Fruit fly (Drosophila melanogaster) whole organism, prepupa: ENCODE data around the gene CG10237.

Experiments used
- Blimp-1 ChIP-seq: fragments of 200-800 bp; sonication (Bioruptor generic); optimal IDR thresholded peaks from 3 replicates; lab custom pipeline; 2017; ENCODE audit warnings: missing biosample characterization, missing genetic modification characterization, mild to moderate bottlenecking, moderate library complexity, missing genetic modification reagents
- CG10631 ChIP-seq: fragments of 200-800 bp; sonication (Bioruptor generic); optimal IDR thresholded peaks from 2 replicates; lab custom pipeline; 2016; ENCODE audit warnings: missing biosample characterization, missing genetic modification characterization
- CG10669 ChIP-seq: fragments of 200-800 bp; sonication (Bioruptor generic); optimal IDR thresholded peaks from 3 replicates; lab custom pipeline; 2018; ENCODE audit warnings: missing biosample characterization, mild to moderate bottlenecking, missing genetic modification characterization, moderate library complexity
- CG11294 ChIP-seq: fragments of 200-800 bp; sonication (Bioruptor generic); IDR thresholded peaks from 2 replicates; pipeline ENCODE4 v1.3.6; 2022; ENCODE audit warnings: missing biosample characterization, missing genetic modification characterization
- CG11902 ChIP-seq: fragments of 200-800 bp; sonication (Bioruptor generic); optimal IDR thresholded peaks from 3 replicates; lab custom pipeline; 2016; ENCODE audit warnings: missing biosample characterization, missing genetic modification characterization
- CG15336 ChIP-seq: fragments of 200-800 bp; sonication (Bioruptor generic); IDR thresholded peaks from 2 replicates; pipeline ENCODE4 v1.3.6; 2022; ENCODE audit warnings: missing biosample characterization, missing genetic modification characterization
- CG1621 ChIP-seq: fragments of 200-800 bp; sonication (Bioruptor generic); optimal IDR thresholded peaks from 3 replicates; lab custom pipeline; 2018; ENCODE audit warnings: missing biosample characterization, mild to moderate bottlenecking, missing genetic modification characterization
- CG32006 ChIP-seq: fragments of 200-800 bp; sonication (Bioruptor generic); optimal IDR thresholded peaks from 3 replicates; lab custom pipeline; 2017; ENCODE audit warnings: missing biosample characterization, mild to moderate bottlenecking, missing genetic modification characterization
- CG34406 ChIP-seq: fragments of 200-800 bp; sonication (Bioruptor generic); optimal IDR thresholded peaks from 3 replicates; lab custom pipeline; 2016; ENCODE audit warnings: missing biosample characterization, missing genetic modification characterization
- CG3919 ChIP-seq: fragments of 200-800 bp; sonication (Bioruptor generic); optimal IDR thresholded peaks from 3 replicates; lab custom pipeline; 2016; ENCODE audit warnings: missing biosample characterization, missing genetic modification characterization
- CG4318 ChIP-seq: fragments of 200-800 bp; sonication (Bioruptor generic); optimal IDR thresholded peaks from 3 replicates; lab custom pipeline; 2017; ENCODE audit warnings: missing biosample characterization, mild to moderate bottlenecking, missing genetic modification characterization
- CG6276 ChIP-seq: fragments of 200-800 bp; sonication (Bioruptor generic); optimal IDR thresholded peaks from 2 replicates; lab custom pipeline; 2017; ENCODE audit warnings: missing biosample characterization, mild to moderate bottlenecking, missing genetic modification characterization
- CG6792 ChIP-seq: fragments of 200-800 bp; sonication (Bioruptor generic); optimal IDR thresholded peaks from 3 replicates; lab custom pipeline; 2016; ENCODE audit warnings: missing biosample characterization, missing genetic modification characterization
- CG6854 ChIP-seq: fragments of 200-800 bp; sonication (Bioruptor generic); optimal IDR thresholded peaks from 2 replicates; lab custom pipeline; 2017; ENCODE audit warnings: missing biosample characterization, mild to moderate bottlenecking, missing genetic modification characterization
- CG7368 ChIP-seq: fragments of 200-800 bp; sonication (Bioruptor generic); optimal IDR thresholded peaks from 3 replicates; lab custom pipeline; 2016; ENCODE audit warnings: missing biosample characterization, missing genetic modification characterization
- CG8119 ChIP-seq: fragments of 200-800 bp; sonication (Bioruptor generic); IDR thresholded peaks from 3 replicates; pipeline ENCODE4 v1.3.6; 2022; ENCODE audit warnings: missing biosample characterization, missing genetic modification characterization
- CG8632 ChIP-seq: fragments of 200-800 bp; sonication (Bioruptor generic); optimal IDR thresholded peaks from 3 replicates; lab custom pipeline; 2016; ENCODE audit warnings: missing biosample characterization, missing genetic modification characterization
- CG9139 ChIP-seq: fragments of 200-800 bp; sonication (Bioruptor generic); optimal IDR thresholded peaks from 3 replicates; lab custom pipeline; 2017; ENCODE audit warnings: missing biosample characterization, mild to moderate bottlenecking, missing genetic modification characterization
- Eip75B ChIP-seq: fragments of 200-800 bp; sonication (Bioruptor generic); optimal IDR thresholded peaks from 3 replicates; lab custom pipeline; 2016; ENCODE audit warnings: missing biosample characterization, missing genetic modification characterization
- Eip78C ChIP-seq: fragments of 200-800 bp; sonication (Bioruptor generic); peaks from one replicate; lab custom pipeline; 2016; ENCODE audit warnings: missing biosample characterization, missing genetic modification characterization
- Eip93F ChIP-seq: fragments of 200-800 bp; sonication (Bioruptor generic); optimal IDR thresholded peaks from 2 replicates; lab custom pipeline; 2016; ENCODE audit warnings: missing biosample characterization, mild to moderate bottlenecking, missing genetic modification characterization
- Ets21C ChIP-seq: fragments of 200-800 bp; sonication (Bioruptor generic); optimal IDR thresholded peaks from 3 replicates; lab custom pipeline; 2016; ENCODE audit warnings: missing biosample characterization, missing genetic modification characterization
- Ets96B ChIP-seq: fragments of 200-800 bp; optimal IDR thresholded peaks from 2 replicates; lab custom pipeline; 2019; ENCODE audit warnings: missing biosample characterization, mild to moderate bottlenecking, missing genetic modification characterization, moderate library complexity
- Gug ChIP-seq: fragments of 200-800 bp; sonication (Bioruptor generic); IDR thresholded peaks from 2 replicates; pipeline ENCODE4 v1.3.6; 2022; ENCODE audit warnings: missing biosample characterization, missing genetic modification characterization
- Hr38 ChIP-seq: sonication (Bioruptor generic); optimal IDR thresholded peaks from 2 replicates; lab custom pipeline; 2016; ENCODE audit warnings: missing biosample characterization, missing genetic modification characterization
- Hr39 ChIP-seq: fragments of 200-800 bp; sonication (Bioruptor generic); optimal IDR thresholded peaks from 2 replicates; lab custom pipeline; 2016; ENCODE audit warnings: missing biosample characterization, missing genetic modification characterization
- Hr4 ChIP-seq: fragments of 200-800 bp; sonication (Bioruptor generic); optimal IDR thresholded peaks from 3 replicates; lab custom pipeline; 2016; ENCODE audit warnings: missing biosample characterization, missing genetic modification characterization
- Lpt ChIP-seq: fragments of 200-800 bp; sonication (Bioruptor generic); optimal IDR thresholded peaks from 3 replicates; lab custom pipeline; 2016; ENCODE audit warnings: missing biosample characterization, missing genetic modification characterization
- Met ChIP-seq: fragments of 200-800 bp; sonication (Bioruptor generic); optimal IDR thresholded peaks from 3 replicates; lab custom pipeline; 2016; ENCODE audit warnings: missing biosample characterization, missing genetic modification characterization
- OdsH ChIP-seq: fragments of 200-800 bp; sonication (Bioruptor generic); optimal IDR thresholded peaks from 3 replicates; lab custom pipeline; 2016; ENCODE audit warnings: missing biosample characterization, missing genetic modification characterization
- Smox ChIP-seq: fragments of 200-800 bp; sonication (Bioruptor generic); optimal IDR thresholded peaks from 3 replicates; lab custom pipeline; 2016; ENCODE audit warnings: missing biosample characterization, missing genetic modification characterization
- Sox102F ChIP-seq: fragments of 200-800 bp; sonication (Bioruptor generic); optimal IDR thresholded peaks from 2 replicates; lab custom pipeline; 2016; ENCODE audit warnings: missing biosample characterization, mild to moderate bottlenecking, missing genetic modification characterization
- Sox14 ChIP-seq: fragments of 200-800 bp; sonication (Bioruptor generic); optimal IDR thresholded peaks from 3 replicates; lab custom pipeline; 2016; ENCODE audit warnings: missing biosample characterization, missing genetic modification characterization
- Sox15 ChIP-seq: fragments of 200-800 bp; sonication (Bioruptor generic); optimal IDR thresholded peaks from 3 replicates; lab custom pipeline; 2016; ENCODE audit warnings: missing biosample characterization, missing genetic modification characterization
- achi ChIP-seq: fragments of 200-800 bp; sonication (Bioruptor generic); optimal IDR thresholded peaks from 3 replicates; lab custom pipeline; 2016; ENCODE audit warnings: missing biosample characterization, missing genetic modification characterization
- acj6 ChIP-seq: fragments of 200-800 bp; sonication (Bioruptor generic); optimal IDR thresholded peaks from 3 replicates; lab custom pipeline; 2016; ENCODE audit warnings: missing biosample characterization, missing genetic modification characterization
- cyc ChIP-seq: fragments of 200-800 bp; sonication (Bioruptor generic); optimal IDR thresholded peaks from 3 replicates; lab custom pipeline; 2016; ENCODE audit warnings: missing biosample characterization, missing genetic modification characterization
- dac ChIP-seq: fragments of 200-800 bp; sonication (Bioruptor generic); optimal IDR thresholded peaks from 2 replicates; lab custom pipeline; 2017; ENCODE audit warnings: missing biosample characterization, mild to moderate bottlenecking, missing genetic modification characterization
- dsx ChIP-seq: fragments of 200-800 bp; optimal IDR thresholded peaks from 3 replicates; lab custom pipeline; 2019; ENCODE audit warnings: missing biosample characterization, mild to moderate bottlenecking, missing genetic modification characterization, moderate library complexity; ENCODE audit not compliant: poor library complexity, severe bottlenecking
- eg ChIP-seq: fragments of 200-800 bp; sonication (Bioruptor generic); IDR thresholded peaks from 3 replicates; pipeline ENCODE4 v1.3.6; 2022; ENCODE audit warnings: missing biosample characterization, missing genetic modification characterization
- esn ChIP-seq: fragments of 200-800 bp; sonication (Bioruptor generic); optimal IDR thresholded peaks from 2 replicates; lab custom pipeline; 2016; ENCODE audit warnings: missing biosample characterization, mild to moderate bottlenecking, missing genetic modification characterization, moderate library complexity
- fd59A ChIP-seq: fragments of 200-800 bp; sonication (Bioruptor generic); optimal IDR thresholded peaks from 2 replicates; lab custom pipeline; 2017; ENCODE audit warnings: missing biosample characterization, mild to moderate bottlenecking, missing genetic modification characterization, missing genetic modification reagents
- fd85E ChIP-seq: fragments of 200-800 bp; sonication (Bioruptor generic); optimal IDR thresholded peaks from 3 replicates; lab custom pipeline; 2016; ENCODE audit warnings: missing biosample characterization, missing genetic modification characterization
- fkh ChIP-seq: fragments of 200-800 bp; sonication (Bioruptor generic); optimal IDR thresholded peaks from 3 replicates; lab custom pipeline; 2017; ENCODE audit warnings: missing biosample characterization, mild to moderate bottlenecking, missing genetic modification characterization, moderate library complexity
- lz ChIP-seq: fragments of 200-800 bp; sonication (Bioruptor generic); optimal IDR thresholded peaks from 3 replicates; lab custom pipeline; 2016; ENCODE audit warnings: missing biosample characterization, missing genetic modification characterization
- net ChIP-seq: fragments of 200-800 bp; sonication (Bioruptor generic); optimal IDR thresholded peaks from 3 replicates; lab custom pipeline; 2016; ENCODE audit warnings: missing biosample characterization, missing genetic modification characterization
- salr ChIP-seq, 2 experiments: fragments of 200-800 bp; sonication (Bioruptor generic); optimal IDR thresholded peaks; 3 replicates each; lab custom pipeline; 2016 to 2018; ENCODE audit warnings: missing biosample characterization in 2 of 2, missing genetic modification characterization in 2 of 2, mild to moderate bottlenecking in 1 of 2
- ss ChIP-seq, 2 experiments: fragments of 200-800 bp; sonication (Bioruptor generic); optimal IDR thresholded peaks; 2 replicates in 1 of 2; 3 replicates in 1 of 2; lab custom pipeline; 2017 to 2018; ENCODE audit warnings: mild to moderate bottlenecking in 2 of 2, missing biosample characterization in 2 of 2, missing genetic modification characterization in 2 of 2, moderate library complexity in 1 of 2
- svp ChIP-seq: fragments of 200-800 bp; sonication (Bioruptor generic); peaks from one replicate; lab custom pipeline; 2016; ENCODE audit warnings: missing biosample characterization, missing genetic modification characterization
- topi ChIP-seq: fragments of 200-800 bp; sonication (Bioruptor generic); optimal IDR thresholded peaks from 3 replicates; lab custom pipeline; 2016; ENCODE audit warnings: missing biosample characterization, missing genetic modification characterization
- vri ChIP-seq: fragments of 200-800 bp; sonication (Bioruptor generic); optimal IDR thresholded peaks from 3 replicates; lab custom pipeline; 2016; ENCODE audit warnings: missing biosample characterization, mild to moderate bottlenecking, missing genetic modification characterization

The CG10237 gene

DNA sequence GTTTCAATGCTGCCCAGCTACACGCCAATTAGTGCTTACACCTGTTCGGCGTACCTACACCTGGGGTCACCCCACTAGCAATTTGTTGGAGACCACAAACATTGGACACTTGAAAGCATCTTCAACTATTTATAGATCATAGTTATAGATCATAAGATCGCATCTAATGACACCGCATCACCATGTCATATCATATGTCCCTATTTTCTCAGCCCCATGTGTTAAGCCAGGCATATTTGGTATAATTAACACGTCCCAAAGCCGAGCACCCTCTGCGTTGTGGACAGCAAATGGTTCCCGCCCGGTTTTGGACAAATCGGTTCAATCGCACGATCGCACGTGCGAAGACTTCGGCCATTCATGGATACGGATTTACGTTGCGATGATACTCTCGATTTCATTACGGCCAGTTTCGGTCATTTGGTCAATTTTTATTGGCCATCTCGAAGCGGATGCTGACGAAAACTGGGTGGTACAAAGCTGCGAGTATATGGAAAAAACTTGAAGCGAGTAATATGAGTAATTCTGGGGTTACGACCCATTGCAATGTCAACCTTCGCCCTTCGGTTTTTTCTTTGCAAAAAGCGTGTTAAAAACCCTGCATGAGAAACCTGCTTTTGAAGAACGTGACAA is 2.8 kb downstream of the CG10237 start:
- TF ChIP-seq CG8119 (GFP tag; lab: Robert Waterston, UW) (peak; percentile 77), net (GFP tag; lab: Kevin White, UChicago) (peak; percentile 86), Smox (peak; percentile 48), CG11294 (GFP tag; lab: Robert Waterston, UW) (no peak), CG7368 (peak; percentile 7), lz (no peak), Hr39 (peak; percentile 14), Eip93F (GFP tag; lab: Kevin White, UChicago) (no peak), Sox15 (GFP tag; lab: Kevin White, UChicago) (peak; percentile 59), dac (GFP tag; lab: Kevin White, UChicago) (peak; percentile 67), eg (GFP tag; lab: Robert Waterston, UW) (peak; percentile 54; the same call in 2 of the 3 replicates), CG3919 (peak; percentile 48), Eip78C (GFP tag; lab: Kevin White, UChicago) (peak; percentile 92), Eip75B (peak; percentile 23), Ets21C (GFP tag; lab: Kevin White, UChicago) (peak; percentile 65), CG11902 (GFP tag; lab: Kevin White, UChicago) (peak; percentile 22), Hr4 (GFP tag; lab: Kevin White, UChicago) (peak; percentile 81), CG4318 (peak; percentile 68), CG6792 (peak; percentile 3), Hr38 (GFP tag; lab: Kevin White, UChicago) (no peak), fd85E (GFP tag; lab: Kevin White, UChicago) (peak; percentile 12), Sox102F (GFP tag; lab: Kevin White, UChicago) (peak; percentile 16), Sox14 (GFP tag; lab: Kevin White, UChicago) (peak; percentile 77), OdsH (peak; percentile 83), fkh (no peak), Ets96B (peak; percentile 81), vri (no peak), CG10669 (GFP tag; lab: Kevin White, UChicago) (peak; percentile 44), CG1621 (tag; lab: Kevin White, UChicago) (peak; percentile 59), achi (GFP tag; lab: Kevin White, UChicago) (peak; percentile 83), fd59A (peak; percentile 73), CG6854 (no peak), CG32006 (peak; percentile 68), svp (GFP tag; lab: Kevin White, UChicago) (peak; percentile 68), CG8632 (GFP tag; lab: Kevin White, UChicago) (peak; percentile 21), esn (GFP tag; lab: Kevin White, UChicago) (no peak), CG15336 (GFP tag; lab: Robert Waterston, UW) (peak; percentile 74), CG9139 (no peak), topi (GFP tag; lab: Kevin White, UChicago) (peak; percentile 49), CG6276 (GFP tag; lab: Kevin White, UChicago) (no peak), acj6 (GFP tag; lab: Kevin White, UChicago) (peak; percentile 74), cyc (GFP tag; lab: Kevin White, UChicago) (peak; percentile 36), ss (GFP tag; optimal IDR thresholded peaks at IDR 0.05; lab: Kevin White, UChicago) (no peak), salr (GFP tag; optimal IDR thresholded peaks at IDR 0.05; lab: Kevin White, UChicago) (peak; percentile 34 to 75), Blimp-1 (GFP tag; lab: Kevin White, UChicago) (peak; percentile 69), Gug (GFP tag; lab: Robert Waterston, UW) (no peak; the same call in 1 of the 2 replicates), CG34406 (GFP tag; lab: Kevin White, UChicago) (peak; percentile 74), Lpt (no peak), Met (GFP tag; lab: Kevin White, UChicago) (no peak), CG10631 (GFP tag; lab: Kevin White, UChicago) (peak; percentile 76), dsx (peak; percentile 5)
